Worm (Caenorhabditis elegans) whole organism, L2 larva: ENCODE results near the gene F56F11.4.
A peak's percentile ranks its signal among the peaks of the same experiment; 100 is the strongest.

Experiments used
- C34F6.9 ChIP-seq: fragments of 150-350 bp; optimal IDR thresholded peaks from 2 replicates; lab custom pipeline; 2014; ENCODE audit warnings: missing biosample characterization, missing genetic modification characterization
- F13H6.1 ChIP-seq: sonication (generic microtip); optimal IDR thresholded peaks from 2 replicates; lab custom pipeline; 2016; ENCODE audit warnings: missing genetic modification characterization, missing compliant biosample characterization
- ZK546.5 ChIP-seq: sonication (generic microtip); optimal IDR thresholded peaks from 2 replicates; lab custom pipeline; 2017; ENCODE audit warnings: missing biosample characterization, missing genetic modification characterization
- alr-1 ChIP-seq: fragments of 150-350 bp; optimal IDR thresholded peaks from 2 replicates; lab custom pipeline; 2014; ENCODE audit warnings: missing biosample characterization, missing genetic modification characterization
- ama-1 ChIP-seq: fragments of 150-350 bp; optimal IDR thresholded peaks from 2 replicates; lab custom pipeline; 2018; ENCODE audit warnings: inconsistent platforms
- blmp-1 ChIP-seq: sonication (generic microtip); optimal IDR thresholded peaks from 2 replicates; lab custom pipeline; 2017; ENCODE audit warnings: missing genetic modification characterization, mild to moderate bottlenecking, missing compliant biosample characterization, antibody characterized with exemption, moderate library complexity; ENCODE audit not compliant: insufficient read depth
- ceh-16 ChIP-seq: fragments of 150-350 bp; optimal IDR thresholded peaks from 2 replicates; lab custom pipeline; 2014; ENCODE audit warnings: missing biosample characterization, missing genetic modification characterization
- crh-2 ChIP-seq: sonication (generic microtip); optimal IDR thresholded peaks from 2 replicates; lab custom pipeline; 2017; ENCODE audit warnings: missing biosample characterization, missing genetic modification characterization
- dmd-4 ChIP-seq: sonication (generic microtip); optimal IDR thresholded peaks from 2 replicates; lab custom pipeline; 2017; ENCODE audit warnings: missing biosample characterization, missing genetic modification characterization
- egl-27 ChIP-seq: sonication (generic microtip); optimal IDR thresholded peaks from 3 replicates; lab custom pipeline; 2017; ENCODE audit warnings: missing biosample characterization, missing genetic modification reagents, missing genetic modification characterization
- elt-1 ChIP-seq: fragments of 150-350 bp; optimal IDR thresholded peaks from 2 replicates; lab custom pipeline; 2014; ENCODE audit warnings: missing biosample characterization, missing genetic modification characterization
- elt-3 ChIP-seq: sonication (generic microtip); optimal IDR thresholded peaks from 2 replicates; lab custom pipeline; 2017; ENCODE audit warnings: missing biosample characterization, missing genetic modification characterization
- fos-1 ChIP-seq: fragments of 150-350 bp; optimal IDR thresholded peaks from 2 replicates; lab custom pipeline; 2014; ENCODE audit warnings: missing biosample characterization, missing genetic modification characterization
- lin-13 ChIP-seq: fragments of 150-350 bp; optimal IDR thresholded peaks from 2 replicates; lab custom pipeline; 2014; ENCODE audit warnings: missing biosample characterization, missing genetic modification reagents, missing genetic modification characterization
- lin-39 ChIP-seq: fragments of 150-350 bp; optimal IDR thresholded peaks from 2 replicates; lab custom pipeline; 2014; ENCODE audit warnings: missing biosample characterization, missing genetic modification reagents, missing genetic modification characterization
- lsy-2 ChIP-seq, 2 experiments: fragments of 150-350 bp in 1 of 2; sonication (generic microtip) in 1 of 2; optimal IDR thresholded peaks; 2 replicates each; lab custom pipeline; 2014 to 2017; ENCODE audit warnings: missing biosample characterization in 2 of 2, missing genetic modification characterization in 2 of 2
- mab-5 ChIP-seq: fragments of 150-350 bp; optimal IDR thresholded peaks from 2 replicates; lab custom pipeline; 2014; ENCODE audit warnings: missing biosample characterization, missing genetic modification characterization
- mdl-1 ChIP-seq, 2 experiments: fragments of 150-350 bp in 1 of 2; sonication (generic microtip) in 1 of 2; optimal IDR thresholded peaks; 2 replicates each; lab custom pipeline; 2017; ENCODE audit warnings: missing biosample characterization in 2 of 2, missing genetic modification characterization in 2 of 2
- nhr-10 ChIP-seq: sonication (generic microtip); optimal IDR thresholded peaks from 2 replicates; lab custom pipeline; 2017; ENCODE audit warnings: missing biosample characterization, missing genetic modification characterization
- nhr-11 ChIP-seq: fragments of 150-350 bp; optimal IDR thresholded peaks from 2 replicates; lab custom pipeline; 2014; ENCODE audit warnings: missing biosample characterization, missing genetic modification characterization
- nhr-12 ChIP-seq: fragments of 150-350 bp; optimal IDR thresholded peaks from 2 replicates; lab custom pipeline; 2014; ENCODE audit warnings: missing biosample characterization, missing genetic modification characterization
- nhr-129 ChIP-seq: fragments of 150-350 bp; optimal IDR thresholded peaks from 2 replicates; lab custom pipeline; 2014; ENCODE audit warnings: missing biosample characterization, missing genetic modification characterization
- nhr-21 ChIP-seq: fragments of 150-350 bp; optimal IDR thresholded peaks from 2 replicates; lab custom pipeline; 2014; ENCODE audit warnings: missing biosample characterization, missing genetic modification characterization
- nhr-25 ChIP-seq: fragments of 150-350 bp; sonication (generic microtip); optimal IDR thresholded peaks from 3 replicates; lab custom pipeline; 2014; ENCODE audit warnings: missing biosample characterization, missing genetic modification characterization
- nhr-6 ChIP-seq: fragments of 150-350 bp; optimal IDR thresholded peaks from 2 replicates; lab custom pipeline; 2014; ENCODE audit warnings: missing biosample characterization, missing genetic modification characterization
- nhr-77 ChIP-seq: fragments of 150-350 bp; optimal IDR thresholded peaks from 2 replicates; lab custom pipeline; 2014; ENCODE audit warnings: missing biosample characterization, missing genetic modification characterization
- sem-4 ChIP-seq: fragments of 150-350 bp; optimal IDR thresholded peaks from 2 replicates; lab custom pipeline; 2014; ENCODE audit warnings: missing biosample characterization, missing genetic modification reagents, missing genetic modification characterization
- sma-3 ChIP-seq: sonication (generic microtip); optimal IDR thresholded peaks from 2 replicates; lab custom pipeline; 2016; ENCODE audit warnings: missing genetic modification reagents, missing genetic modification characterization, missing compliant biosample characterization
- snpc-4 ChIP-seq: fragments of 150-350 bp; optimal IDR thresholded peaks from 2 replicates; lab custom pipeline; 2014; ENCODE audit warnings: missing biosample characterization, missing genetic modification characterization
- unc-55 ChIP-seq: fragments of 150-350 bp; sonication (generic microtip); optimal IDR thresholded peaks from 3 replicates; lab custom pipeline; 2014; ENCODE audit warnings: missing biosample characterization, missing genetic modification reagents, missing genetic modification characterization
- unc-62 ChIP-seq: fragments of 150-350 bp; optimal IDR thresholded peaks from 2 replicates; lab custom pipeline; 2014; ENCODE audit warnings: missing biosample characterization, missing genetic modification reagents, missing genetic modification characterization
- zag-1 ChIP-seq: fragments of 150-350 bp; optimal IDR thresholded peaks from 2 replicates; lab custom pipeline; 2014; ENCODE audit warnings: missing biosample characterization, missing genetic modification characterization
- ztf-1 ChIP-seq: fragments of 200-800 bp; sonication (Bioruptor generic); conservative IDR thresholded peaks from 2 replicates; pipeline ENCODE4 v1.3.6; 2022; ENCODE audit warnings: missing genetic modification characterization, missing compliant biosample characterization
- ztf-11 ChIP-seq: sonication (generic microtip); optimal IDR thresholded peaks from 2 replicates; lab custom pipeline; 2017; ENCODE audit warnings: missing biosample characterization, missing genetic modification characterization
- ztf-4 ChIP-seq: fragments of 150-350 bp; optimal IDR thresholded peaks from 2 replicates; lab custom pipeline; 2014; ENCODE audit warnings: missing biosample characterization, missing genetic modification characterization

F56F11.4 gene

DNA sequence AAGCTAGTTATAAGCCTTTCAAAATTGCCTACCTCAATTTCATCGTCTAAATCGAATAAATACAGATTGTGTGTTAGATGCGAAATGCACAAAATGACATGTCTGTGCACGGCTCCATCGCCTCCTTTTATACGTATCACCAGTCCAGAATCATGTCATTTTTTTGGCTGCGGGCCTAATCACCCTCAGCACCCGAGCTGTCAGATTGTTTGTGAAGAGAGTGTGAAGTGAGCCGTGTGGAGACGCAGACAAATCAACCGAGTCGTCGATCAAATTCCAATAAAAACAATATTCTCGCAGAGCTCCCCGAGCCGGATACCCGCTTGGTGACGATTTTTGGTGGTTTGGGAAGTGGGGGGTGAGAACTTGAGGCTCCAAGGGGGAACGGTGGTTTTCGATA lies 45.1 kb downstream of the F56F11.4 start, which contains the start of gene idpa-1:
TSS of gene idpa-1 (minus strand) at position 101 of the 400 bp plus-strand sequence.
- TF ChIP-seq mab-5 (tag; lab: Kevin White, UChicago) (no peak), nhr-6 (tag; lab: Kevin White, UChicago) (no peak), ztf-1 (GFP tag; lab: Robert Waterston, UW) (no peak), lin-39 (tag; lab: Kevin White, UChicago) (no peak), nhr-129 (tag; lab: Kevin White, UChicago) (no peak), nhr-25 (tag; lab: Kevin White, UChicago) (no peak)

ce11 chrIII:2904164-2904563 lies 48.1 kb downstream of the F56F11.4 start:
- TF ChIP-seq C34F6.9 (no peak), mab-5 (tag; lab: Kevin White, UChicago) (no peak)
- TF ChIP-seq, all 48 proteins: peak for 0

- TF ChIP-seq dmd-4 (tag; lab: Kevin White, UChicago): no peak
- TF ChIP-seq nhr-129 (tag; lab: Kevin White, UChicago): no peak
- no peak for TF ChIP-seq egl-27 (tag; lab: Kevin White, UChicago)
- TF ChIP-seq ztf-1 (GFP tag; lab: Robert Waterston, UW): no peak
- TF ChIP-seq ztf-4 (tag; lab: Kevin White, UChicago): no peak
- TF ChIP-seq ceh-16 (tag; lab: Kevin White, UChicago): no peak
- TF ChIP-seq fos-1 (tag; lab: Kevin White, UChicago): no peak
- no peak for TF ChIP-seq elt-1 (tag; lab: Kevin White, UChicago)
- no peak for TF ChIP-seq zag-1 (tag; lab: Kevin White, UChicago)
- no peak for TF ChIP-seq snpc-4 (tag; lab: Kevin White, UChicago)
- TF ChIP-seq alr-1 (tag; lab: Kevin White, UChicago): no peak
- TF ChIP-seq unc-62 (GFP tag; lab: Kevin White, UChicago): no peak
- TF ChIP-seq unc-55: no peak
Measured at ce11 chrIII:2907819-2908218, 51.8 kb downstream of the F56F11.4 start.

ce11 chrIII:2908859-2909258 lies 52.8 kb downstream of the F56F11.4 start:
- TF ChIP-seq egl-27 (tag; lab: Kevin White, UChicago): no peak
- no peak for TF ChIP-seq ztf-11
- peak; percentile 14 for TF ChIP-seq sem-4 (tag; lab: Kevin White, UChicago)
- no peak for TF ChIP-seq lin-39 (tag; lab: Kevin White, UChicago)
- peak; percentile 27 for TF ChIP-seq ceh-16 (tag; lab: Kevin White, UChicago)

DNA sequence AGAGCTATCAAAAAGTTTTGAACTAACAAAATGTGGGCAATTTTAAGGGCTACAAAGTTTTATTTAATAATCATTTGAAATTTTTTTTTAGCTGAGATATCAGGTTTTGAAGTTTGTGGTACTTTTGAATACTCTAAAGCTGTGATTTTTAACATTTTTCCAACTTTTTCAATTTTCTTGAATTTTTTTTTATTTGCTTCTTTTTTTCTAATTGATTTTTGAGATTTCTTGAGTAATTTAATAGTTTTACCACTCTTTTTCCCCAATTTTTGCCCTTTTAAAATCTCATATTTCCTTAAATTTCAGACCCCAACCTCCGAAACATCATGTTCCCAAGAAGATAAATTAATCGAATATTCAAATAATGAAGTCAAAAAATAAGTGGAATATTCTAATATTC lies 54.6 kb downstream of the F56F11.4 start, which contains the start of gene cdh-1:
TSS of gene cdh-1 (plus strand) at position 301 of the 400 bp plus-strand sequence.
- TF ChIP-seq nhr-21: no peak

ce11 chrIII:2912916-2913315 lies 56.9 kb downstream of the F56F11.4 start:
- TF ChIP-seq elt-3 (tag; lab: Kevin White, UChicago): no peak
- no peak for TF ChIP-seq nhr-11
- TF ChIP-seq sma-3: no peak
- no peak for TF ChIP-seq egl-27 (tag; lab: Kevin White, UChicago)
- no peak for TF ChIP-seq ama-1 (lab: Kevin White, UChicago)
- TF ChIP-seq alr-1 (tag; lab: Kevin White, UChicago): no peak
- no peak for TF ChIP-seq lin-13
- no peak for TF ChIP-seq C34F6.9
- no peak for TF ChIP-seq F13H6.1 (tag; lab: Kevin White, UChicago)
- no peak for TF ChIP-seq dmd-4 (tag; lab: Kevin White, UChicago)
- TF ChIP-seq lin-39 (tag; lab: Kevin White, UChicago): no peak

DNA sequence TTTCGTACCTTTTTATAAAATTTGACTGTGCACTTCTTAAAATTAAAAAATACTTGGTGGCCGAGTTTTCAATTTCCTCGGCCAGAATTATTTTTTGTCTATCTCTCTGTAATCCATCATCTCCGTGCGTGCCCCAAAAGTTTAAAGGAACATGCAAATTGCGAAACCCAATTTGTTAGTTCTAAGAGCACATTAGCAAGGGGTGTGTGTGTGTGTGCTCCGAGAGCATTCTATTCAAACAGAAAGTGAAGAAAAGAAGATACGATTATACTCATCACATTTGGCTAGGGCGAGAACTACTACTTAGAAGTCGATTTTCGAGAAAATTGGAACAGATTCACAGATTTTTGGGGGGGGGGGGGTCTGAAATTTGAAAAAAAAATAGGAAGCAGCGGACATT lies 58.0 kb downstream of the F56F11.4 start:
- TF ChIP-seq alr-1 (tag; lab: Kevin White, UChicago): no peak
- no peak for TF ChIP-seq mab-5 (tag; lab: Kevin White, UChicago)
- peak; percentile 29 for TF ChIP-seq zag-1 (tag; lab: Kevin White, UChicago)
- no peak for TF ChIP-seq ztf-1 (GFP tag; lab: Robert Waterston, UW)
- no peak for TF ChIP-seq crh-2 (tag; lab: Kevin White, UChicago)
- no peak for TF ChIP-seq nhr-77 (tag; lab: Kevin White, UChicago)
- no peak for TF ChIP-seq ztf-11
- no peak for TF ChIP-seq C34F6.9
- TF ChIP-seq mdl-1 (tag; optimal IDR thresholded peaks at IDR 0.05; lab: Kevin White, UChicago): no peak
- no peak for TF ChIP-seq nhr-10 (tag; lab: Kevin White, UChicago)
- peak; percentile 6 for TF ChIP-seq sem-4 (tag; lab: Kevin White, UChicago)
- peak in 1 of 2 experiments; percentile 25 for TF ChIP-seq lsy-2 (tag; optimal IDR thresholded peaks at IDR 0.05; lab: Kevin White, UChicago)
- TF ChIP-seq nhr-12 (tag; lab: Kevin White, UChicago): no peak
- no peak for TF ChIP-seq nhr-6 (tag; lab: Kevin White, UChicago)
- no peak for TF ChIP-seq ztf-4 (tag; lab: Kevin White, UChicago)
- no peak for TF ChIP-seq blmp-1 (tag; lab: Kevin White, UChicago)
- no peak for TF ChIP-seq elt-3 (tag; lab: Kevin White, UChicago)
- no peak for TF ChIP-seq ZK546.5 (tag; lab: Kevin White, UChicago)
